Worm (Caenorhabditis elegans): ENCODE data around the gene cbn-1.

ce11 chrII:349749-350148 is 17.4 kb upstream of the cbn-1 start:
- TF ChIP-seq W03F9.2 (tag; optimal IDR thresholded peaks at IDR 0.05) = no peak
- no peak for TF ChIP-seq him-1 (tag; optimal IDR thresholded peaks at IDR 0.05)
